Worm (Caenorhabditis elegans): ENCODE results near the gene K08B12.3.
A peak's percentile ranks its signal among the peaks of the same experiment; 100 is the strongest.

DNA sequence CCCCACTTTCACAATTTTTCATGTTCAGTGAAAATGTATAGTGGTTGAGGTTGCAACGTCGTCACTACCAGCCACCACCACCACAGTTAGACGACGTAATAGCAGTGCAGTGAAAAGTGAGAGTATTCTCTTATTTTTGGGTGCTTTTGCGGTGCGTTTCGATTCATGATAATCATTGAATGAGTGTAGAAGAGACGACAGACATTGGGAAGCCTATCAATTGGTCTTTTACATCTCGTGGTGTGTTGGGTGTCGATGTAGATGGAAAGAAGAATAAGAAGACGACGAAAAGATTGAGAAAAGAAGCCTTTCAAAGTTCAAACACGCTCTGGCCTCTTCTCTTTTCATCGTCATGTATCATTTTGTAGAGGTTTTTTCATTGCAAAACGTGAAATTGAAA is 4.9 kb downstream of the K08B12.3 start:
- no peak for TF ChIP-seq ama-1 (optimal IDR thresholded peaks at IDR 0.05)
- no peak for TF ChIP-seq unc-62 (GFP tag; optimal IDR thresholded peaks at IDR 0.05)
- no peak for TF ChIP-seq nhr-12 (tag; optimal IDR thresholded peaks at IDR 0.05)
- TF ChIP-seq ZK546.5 (tag; optimal IDR thresholded peaks at IDR 0.05), result no peak
- no peak for TF ChIP-seq elt-1 (tag; optimal IDR thresholded peaks at IDR 0.05)
- TF ChIP-seq lin-13 (GFP tag; optimal IDR thresholded peaks at IDR 0.05), result no peak
- peak; percentile 87 for TF ChIP-seq nhr-25 (tag; optimal IDR thresholded peaks at IDR 0.05)
- TF ChIP-seq skn-1 (tag; optimal IDR thresholded peaks at IDR 0.05), result no peak
- TF ChIP-seq elt-3 (tag; optimal IDR thresholded peaks at IDR 0.05), result no peak
- no peak for TF ChIP-seq ceh-82 (tag; optimal IDR thresholded peaks at IDR 0.05)
- TF ChIP-seq unc-39 (tag; optimal IDR thresholded peaks at IDR 0.05), result no peak
